Worm (Caenorhabditis elegans) whole organism, L4 larva: ENCODE data around the gene ugt-22.
A peak's percentile ranks its signal among the peaks of the same experiment; 100 is the strongest.
"Not testable (repeated sequence)": the region's sequence is repeated elsewhere in the genome, so short reads cannot be mapped to it uniquely, and the experiment has no call there.

Source experiments
- F37D6.2 ChIP-seq: sonication (generic microtip); optimal IDR thresholded peaks from 2 replicates; lab custom pipeline; 2016; ENCODE audit warnings: mild to moderate bottlenecking, missing genetic modification characterization, missing compliant biosample characterization
- Y75B8A.6 ChIP-seq: fragments of 200-800 bp; sonication (Bioruptor generic); IDR thresholded peaks from 2 replicates; pipeline ENCODE4 v1.3.6; 2022; ENCODE audit warnings: missing genetic modification reagents, missing genetic modification characterization, missing compliant biosample characterization
- ZK546.5 ChIP-seq, 2 experiments: sonication (generic microtip); optimal IDR thresholded peaks; 2 replicates each; lab custom pipeline; 2017; ENCODE audit warnings: missing biosample characterization in 2 of 2, missing genetic modification characterization in 2 of 2
- arid-1 ChIP-seq: fragments of 200-800 bp; sonication (Bioruptor generic); conservative IDR thresholded peaks from 2 replicates; pipeline ENCODE4 v1.3.6; 2022; ENCODE audit warnings: missing genetic modification reagents, missing genetic modification characterization, missing compliant biosample characterization
- ceh-28 ChIP-seq: fragments of 150-350 bp; optimal IDR thresholded peaks from 2 replicates; lab custom pipeline; 2014; ENCODE audit warnings: missing biosample characterization, missing genetic modification reagents, missing genetic modification characterization
- ceh-44 ChIP-seq: fragments of 200-800 bp; sonication (Bioruptor generic); IDR thresholded peaks from 2 replicates; pipeline ENCODE4 v1.3.6; 2022; ENCODE audit warnings: missing genetic modification reagents, missing genetic modification characterization, missing compliant biosample characterization
- ceh-62 ChIP-seq: sonication (generic microtip); optimal IDR thresholded peaks from 2 replicates; lab custom pipeline; 2017; ENCODE audit warnings: missing biosample characterization, missing genetic modification characterization
- ceh-82 ChIP-seq: sonication (generic microtip); optimal IDR thresholded peaks from 2 replicates; lab custom pipeline; 2017; ENCODE audit warnings: missing biosample characterization, missing genetic modification characterization
- ces-1 ChIP-seq: fragments of 150-350 bp; sonication (generic microtip); optimal IDR thresholded peaks from 4 replicates; lab custom pipeline; 2014; ENCODE audit warnings: missing biosample characterization, missing genetic modification reagents, missing genetic modification characterization
- dmd-6 ChIP-seq: fragments of 200-800 bp; sonication (Bioruptor generic); IDR thresholded peaks from 2 replicates; pipeline ENCODE4 v1.3.6; 2022; ENCODE audit warnings: missing genetic modification reagents, missing genetic modification characterization, missing compliant biosample characterization
- duxl-1 ChIP-seq: sonication (generic microtip); optimal IDR thresholded peaks from 2 replicates; lab custom pipeline; 2016; ENCODE audit warnings: mild to moderate bottlenecking, missing genetic modification characterization, moderate library complexity, missing compliant biosample characterization; ENCODE audit not compliant: poor library complexity
- fos-1 ChIP-seq: fragments of 150-350 bp; optimal IDR thresholded peaks from 2 replicates; lab custom pipeline; 2014; ENCODE audit warnings: missing biosample characterization, missing genetic modification characterization
- gei-8 ChIP-seq: fragments of 200-800 bp; sonication (Bioruptor generic); optimal IDR thresholded peaks from 2 replicates; lab custom pipeline; 2018; ENCODE audit warnings: mild to moderate bottlenecking, missing genetic modification characterization, missing compliant biosample characterization
- hlh-11 ChIP-seq: fragments of 200-800 bp; sonication (Bioruptor generic); optimal IDR thresholded peaks from 2 replicates; lab custom pipeline; 2018; ENCODE audit warnings: mild to moderate bottlenecking, missing genetic modification characterization, missing compliant biosample characterization
- lin-1 ChIP-seq: fragments of 200-800 bp; sonication (Bioruptor generic); IDR thresholded peaks from 2 replicates; pipeline ENCODE4 v1.3.6; 2022; ENCODE audit warnings: missing genetic modification reagents, missing genetic modification characterization, missing compliant biosample characterization
- lin-39 ChIP-seq: fragments of 150-350 bp; optimal IDR thresholded peaks from 2 replicates; lab custom pipeline; 2014; ENCODE audit warnings: missing biosample characterization, missing genetic modification reagents, missing genetic modification characterization
- mdt-29 ChIP-seq: fragments of 200-800 bp; sonication (Bioruptor generic); IDR thresholded peaks from 2 replicates; pipeline ENCODE4 v1.3.6; 2022; ENCODE audit warnings: missing genetic modification reagents, missing genetic modification characterization, missing compliant biosample characterization
- mes-2 ChIP-seq: sonication (generic microtip); optimal IDR thresholded peaks from 2 replicates; lab custom pipeline; 2016; ENCODE audit warnings: missing genotype, mild to moderate bottlenecking, missing genetic modification characterization, missing compliant biosample characterization; ENCODE audit not compliant: poor library complexity, severe bottlenecking
- mxl-2 ChIP-seq: fragments of 200-800 bp; sonication (Bioruptor generic); conservative IDR thresholded peaks from 2 replicates; pipeline ENCODE4 v1.3.6; 2022; ENCODE audit warnings: missing genetic modification reagents, missing genetic modification characterization, missing compliant biosample characterization
- nhr-102 ChIP-seq: sonication (generic microtip); optimal IDR thresholded peaks from 2 replicates; lab custom pipeline; 2016; ENCODE audit warnings: mild to moderate bottlenecking, missing genetic modification characterization, moderate library complexity, missing compliant biosample characterization
- nhr-28 ChIP-seq: fragments of 150-350 bp; optimal IDR thresholded peaks from 2 replicates; lab custom pipeline; 2014; ENCODE audit warnings: missing biosample characterization, missing genetic modification characterization
- nhr-41 ChIP-seq: fragments of 200-800 bp; sonication (Bioruptor generic); IDR thresholded peaks from 2 replicates; pipeline ENCODE4 v1.3.6; 2022; ENCODE audit warnings: missing genetic modification reagents, missing genetic modification characterization, missing compliant biosample characterization
- nhr-48 ChIP-seq: sonication (generic microtip); optimal IDR thresholded peaks from 2 replicates; lab custom pipeline; 2016; ENCODE audit warnings: mild to moderate bottlenecking, missing genetic modification characterization, missing compliant biosample characterization
- php-3 ChIP-seq: fragments of 200-800 bp; sonication (Bioruptor generic); IDR thresholded peaks from 2 replicates; pipeline ENCODE4 v1.3.6; 2022; ENCODE audit warnings: missing genetic modification reagents, missing genetic modification characterization, missing compliant biosample characterization
- snpc-1.2 ChIP-seq: fragments of 200-800 bp; sonication (Bioruptor generic); IDR thresholded peaks from 2 replicates; pipeline ENCODE4 v1.3.6; 2022; ENCODE audit warnings: missing genetic modification reagents, missing genetic modification characterization, missing compliant biosample characterization
- unc-130 ChIP-seq: sonication (generic microtip); optimal IDR thresholded peaks from 2 replicates; lab custom pipeline; 2016; ENCODE audit warnings: missing genetic modification reagents, missing genetic modification characterization, missing compliant biosample characterization
- unc-39 ChIP-seq: sonication (generic microtip); optimal IDR thresholded peaks from 2 replicates; lab custom pipeline; 2017; ENCODE audit warnings: missing biosample characterization, missing genetic modification characterization
- vab-7 ChIP-seq: fragments of 200-800 bp; sonication (Bioruptor generic); IDR thresholded peaks from 2 replicates; pipeline ENCODE4 v1.3.6; 2022; ENCODE audit warnings: missing genetic modification reagents, missing genetic modification characterization, missing compliant biosample characterization
- zag-1 ChIP-seq: fragments of 150-350 bp; optimal IDR thresholded peaks from 2 replicates; lab custom pipeline; 2014; ENCODE audit warnings: missing biosample characterization, missing genetic modification characterization
- ztf-11 ChIP-seq: fragments of 150-350 bp; optimal IDR thresholded peaks from 2 replicates; lab custom pipeline; 2014; ENCODE audit warnings: missing biosample characterization, missing genetic modification characterization

The ugt-22 gene

DNA sequence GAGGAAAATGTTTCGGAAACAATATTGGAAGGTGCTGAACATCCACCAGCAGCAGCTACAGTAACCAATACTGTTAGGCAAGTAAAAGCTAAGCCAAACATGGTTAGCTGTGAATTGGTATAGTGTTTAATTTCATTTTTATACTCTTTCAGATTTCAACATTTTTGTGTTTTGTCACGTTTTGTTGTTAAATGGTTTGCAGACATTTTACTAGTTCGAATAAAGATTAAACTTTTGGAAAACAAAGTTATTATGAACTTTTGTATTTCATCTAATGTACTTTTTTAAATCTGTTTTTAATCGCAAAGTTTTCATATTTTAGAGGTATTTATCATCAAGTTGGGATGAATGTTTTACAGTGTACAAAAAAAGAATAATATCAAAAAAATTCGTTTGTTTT is 11.2 kb downstream of the ugt-22 start, which contains the start of gene C08F11.17:
Gene C08F11.17 (minus strand): TSS at position 101 of the 400 bp plus-strand sequence.
- TF ChIP-seq ces-1 (GFP tag; lab: Kevin White, UChicago): no peak
- TF ChIP-seq nhr-102 (tag; lab: Kevin White, UChicago): no peak
- no peak for TF ChIP-seq arid-1 (GFP tag; lab: Robert Waterston, UW)

DNA sequence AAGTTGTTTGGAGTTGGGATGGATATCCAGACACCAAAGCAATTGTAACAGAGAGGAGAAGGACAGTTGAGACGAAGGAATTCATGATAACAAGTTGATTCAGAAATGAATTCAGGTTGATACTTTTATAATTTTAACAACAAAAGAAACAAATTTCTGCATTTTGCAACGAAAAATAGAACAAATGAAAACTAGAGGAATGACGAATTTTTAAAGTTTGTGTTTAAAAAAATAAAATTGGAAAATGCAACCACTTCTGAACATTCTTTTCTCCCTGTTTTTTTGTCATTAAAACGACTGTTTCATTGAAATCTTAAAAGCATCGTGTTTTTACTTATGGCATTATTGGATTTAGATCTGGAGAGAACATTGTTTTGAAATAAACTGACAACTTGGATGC is 12.4 kb downstream of the ugt-22 start, which contains the start of gene C08F11.12:
Gene C08F11.12 (minus strand): TSS at position 101 of the 400 bp plus-strand sequence.
- TF ChIP-seq mdt-29 (GFP tag; lab: Robert Waterston, UW); ceh-62 (tag; lab: Kevin White, UChicago); lin-1 (GFP tag; lab: Robert Waterston, UW): not testable (repeated sequence)

DNA sequence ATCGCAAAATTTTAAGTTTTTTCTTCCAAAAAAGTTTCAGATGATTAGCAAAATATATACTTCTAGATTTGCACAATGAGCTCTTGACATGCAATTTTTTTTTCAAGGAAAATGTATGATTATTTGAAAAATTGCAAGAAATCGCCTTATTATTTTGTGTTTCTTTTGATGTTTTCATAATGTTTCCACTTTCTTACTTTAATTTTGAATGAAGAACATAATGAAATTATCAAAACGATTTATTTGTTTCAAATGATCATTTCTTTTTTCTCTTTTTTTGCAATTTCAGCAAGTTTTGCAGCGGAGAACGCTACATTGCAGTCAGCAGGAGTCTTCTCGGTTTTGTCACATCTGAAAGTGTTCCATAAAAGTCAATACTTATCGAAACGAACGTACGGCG is 13.0 kb downstream of the ugt-22 start, which contains the start of gene Y45F10C.6:
Gene Y45F10C.6 (plus strand): TSS at position 301 of the 400 bp plus-strand sequence.
- TF ChIP-seq ceh-28 (tag; lab: Kevin White, UChicago); F37D6.2; Y75B8A.6 (GFP tag; lab: Robert Waterston, UW): not testable (repeated sequence)

DNA sequence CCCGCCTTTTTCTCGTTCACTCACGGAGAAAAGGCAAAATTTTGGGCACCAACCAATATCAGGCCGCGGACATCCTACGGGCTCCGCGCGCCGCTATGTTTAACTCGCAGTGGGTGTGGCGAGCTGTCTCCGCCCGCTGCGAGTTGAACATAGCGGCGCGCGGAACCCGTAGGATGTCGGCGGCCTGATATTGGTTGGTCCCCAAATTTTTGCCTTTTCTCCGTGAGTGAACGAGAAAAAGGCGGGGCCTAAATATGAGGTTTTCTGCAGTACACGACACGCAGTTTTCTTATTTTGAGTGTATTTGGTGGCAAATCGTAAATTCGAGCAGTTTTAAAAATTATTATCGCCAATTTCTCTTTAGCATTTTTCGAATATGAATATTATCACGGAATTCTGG is 19.1 kb downstream of the ugt-22 start:
- TF ChIP-seq mdt-29 (GFP tag; lab: Robert Waterston, UW) (0 out of 2 replicates have a peak, but pooled peaks have one; percentile 45), snpc-1.2 (peak; percentile 92)

DNA sequence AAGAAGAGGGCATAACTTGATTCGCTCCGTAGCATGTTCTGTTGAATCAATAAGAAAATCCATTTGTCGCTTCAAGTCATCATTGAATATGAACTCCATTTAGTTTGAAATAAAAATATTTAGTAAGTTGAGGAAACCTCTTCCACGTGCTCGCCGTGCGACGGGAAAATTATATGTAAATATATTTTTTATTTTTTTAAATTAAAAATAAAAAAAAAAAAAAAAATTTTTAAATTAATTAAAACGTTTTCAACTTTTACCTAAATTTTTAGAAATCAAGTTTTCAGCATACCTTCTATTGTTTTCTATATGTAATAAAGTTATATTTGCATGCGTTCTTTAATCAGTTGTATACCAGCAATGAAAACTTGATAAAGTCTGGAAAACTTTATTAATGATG is 20.4 kb downstream of the ugt-22 start, which contains the start of gene Y45F10C.1:
Gene Y45F10C.1 (minus strand): TSS at position 101 of the 400 bp plus-strand sequence.
- TF ChIP-seq mes-2; duxl-1 (tag; lab: Kevin White, UChicago); php-3 (GFP tag; lab: Robert Waterston, UW): not testable (repeated sequence)

DNA sequence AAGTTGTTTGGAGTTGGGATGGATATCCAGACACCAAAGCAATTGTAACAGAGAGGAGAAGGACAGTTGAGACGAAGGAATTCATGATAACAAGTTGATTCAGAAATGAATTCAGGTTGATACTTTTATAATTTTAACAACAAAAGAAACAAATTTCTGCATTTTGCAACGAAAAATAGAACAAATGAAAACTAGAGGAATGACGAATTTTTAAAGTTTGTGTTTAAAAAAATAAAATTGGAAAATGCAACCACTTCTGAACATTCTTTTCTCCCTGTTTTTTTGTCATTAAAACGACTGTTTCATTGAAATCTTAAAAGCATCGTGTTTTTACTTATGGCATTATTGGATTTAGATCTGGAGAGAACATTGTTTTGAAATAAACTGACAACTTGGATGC is 23.5 kb downstream of the ugt-22 start, which contains the start of gene Y45F10C.2:
Gene Y45F10C.2 (minus strand): TSS at position 101 of the 400 bp plus-strand sequence.
- TF ChIP-seq unc-39 (tag; lab: Kevin White, UChicago); vab-7; mxl-2 (GFP tag; lab: Robert Waterston, UW): not testable (repeated sequence)

DNA sequence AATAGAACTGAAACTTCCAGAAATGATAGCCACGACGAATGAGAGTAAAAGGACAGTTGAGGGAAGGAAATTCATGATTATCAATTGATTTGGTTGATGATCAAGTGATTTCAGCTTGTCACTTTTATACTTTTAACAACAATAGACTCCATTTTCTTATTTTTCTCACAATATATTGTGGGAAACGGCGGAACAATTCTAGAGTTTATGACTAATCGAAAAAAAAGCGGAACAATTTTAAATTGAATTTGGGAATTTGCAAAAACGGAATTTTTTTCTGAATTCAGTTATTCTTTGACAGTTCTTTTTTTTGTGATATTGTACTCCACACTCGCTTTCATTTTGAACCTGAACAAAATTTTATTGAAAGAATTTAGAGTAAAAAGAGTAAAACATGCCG is 25.0 kb downstream of the ugt-22 start, which contains the start of gene Y45F10C.4:
Gene Y45F10C.4 (minus strand): TSS at position 101 of the 400 bp plus-strand sequence.
- TF ChIP-seq hlh-11 (tag; lab: Kevin White, UChicago) (no peak), dmd-6 (GFP tag; lab: Robert Waterston, UW) (no peak), ztf-11 (tag; lab: Kevin White, UChicago) (no peak), nhr-48 (tag; lab: Kevin White, UChicago) (no peak), nhr-28 (tag; lab: Kevin White, UChicago) (no peak), lin-39 (tag; lab: Kevin White, UChicago) (no peak), ZK546.5 (tag; optimal IDR thresholded peaks at IDR 0.05; lab: Kevin White, UChicago) (no peak), php-3 (GFP tag; lab: Robert Waterston, UW) (no peak), duxl-1 (tag; lab: Kevin White, UChicago) (no peak), ceh-44 (GFP tag; lab: Robert Waterston, UW) (no peak), nhr-41 (no peak), gei-8 (GFP tag; lab: Kevin White, UChicago) (no peak), fos-1 (tag; lab: Kevin White, UChicago) (no peak), ceh-82 (tag; lab: Kevin White, UChicago) (no peak), zag-1 (tag; lab: Kevin White, UChicago) (no peak), unc-130 (GFP tag; lab: Kevin White, UChicago) (no peak)
